Fruit fly (Drosophila melanogaster): ENCODE results near the gene Cht5.

- no peak for TF ChIP-seq CG8478 (optimal IDR thresholded peaks at IDR 0.05)
- no peak for TF ChIP-seq CTCF (optimal IDR thresholded peaks at IDR 0.05)
These were observed 50.3 kb downstream of the Cht5 start for dm6 chr3R:13817480-13818305.

Measured in S2 (cell line).